Worm (Caenorhabditis elegans): ENCODE results near the gene cri-3.

cri-3 gene

DNA sequence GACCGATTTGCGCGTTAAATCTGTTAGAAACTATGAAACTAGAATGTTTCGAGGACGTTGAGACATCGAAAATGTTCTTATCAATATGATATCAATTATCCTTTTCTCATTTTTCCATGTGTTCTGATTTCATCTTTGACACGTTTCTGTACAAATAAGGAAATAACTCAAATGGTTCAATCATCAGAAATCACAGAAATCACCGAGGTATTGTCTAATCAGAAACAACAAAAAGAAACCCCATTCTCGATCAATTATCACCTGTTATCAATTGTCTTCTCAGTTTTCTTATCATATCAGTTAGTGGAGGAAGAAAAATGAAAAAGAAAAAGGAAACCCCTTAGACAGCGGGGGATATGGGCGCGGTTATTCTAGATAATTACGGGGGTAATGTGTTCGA, 39.0 kb downstream of the cri-3 start:
- TF ChIP-seq gmeb-2 (tag; optimal IDR thresholded peaks at IDR 0.05) (no peak), elt-2 (tag; optimal IDR thresholded peaks at IDR 0.05) (peak; percentile 90)

DNA sequence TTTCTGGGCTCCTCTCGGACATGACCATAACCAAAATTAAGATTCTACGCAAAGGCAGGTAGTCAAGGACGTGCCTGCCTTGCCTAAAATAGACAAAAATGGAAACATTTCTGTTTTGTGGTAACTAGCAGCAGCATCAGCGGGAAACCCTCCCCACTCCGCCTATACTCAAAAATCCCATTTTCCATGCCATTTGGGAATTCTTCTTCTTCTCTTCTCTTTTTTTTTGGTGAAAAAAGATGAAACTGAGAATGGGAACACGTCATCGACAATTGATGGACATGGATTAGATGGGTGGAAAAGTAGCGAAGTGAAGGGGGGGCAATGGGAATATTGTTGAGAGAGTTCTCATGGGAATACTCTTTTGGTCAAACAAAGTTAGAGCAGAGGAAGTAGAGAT, 41.0 kb downstream of the cri-3 start:
- no peak for TF ChIP-seq elt-4 (tag; optimal IDR thresholded peaks at IDR 0.05)
- no peak for TF ChIP-seq tbx-7 (tag; optimal IDR thresholded peaks at IDR 0.05)
- no peak for TF ChIP-seq ceh-48 (tag; optimal IDR thresholded peaks at IDR 0.05)
- no peak for TF ChIP-seq Y22D7AL.16 (tag; optimal IDR thresholded peaks at IDR 0.05)
- no peak for TF ChIP-seq ref-2 (tag; optimal IDR thresholded peaks at IDR 0.05)
- no peak for TF ChIP-seq unc-3 (GFP tag; conservative IDR thresholded peaks at IDR 0.05)
- TF ChIP-seq unc-3 (tag; optimal IDR thresholded peaks at IDR 0.05), result peak; percentile 17
- no peak for TF ChIP-seq K02D7.2 (tag; optimal IDR thresholded peaks at IDR 0.05)
- peak; percentile 43 for TF ChIP-seq unc-55 (GFP tag; optimal IDR thresholded peaks at IDR 0.05)
- TF ChIP-seq tbx-2 (tag; optimal IDR thresholded peaks at IDR 0.05), result no peak
- TF ChIP-seq K09A11.1 (tag; optimal IDR thresholded peaks at IDR 0.05; ENCODE audit: insufficient read depth), result no peak
- TF ChIP-seq ztf-16 (tag; optimal IDR thresholded peaks at IDR 0.05), result no peak
- TF ChIP-seq dmd-4 (tag; optimal IDR thresholded peaks at IDR 0.05; ENCODE audit: borderline replicate concordance), result no peak

DNA sequence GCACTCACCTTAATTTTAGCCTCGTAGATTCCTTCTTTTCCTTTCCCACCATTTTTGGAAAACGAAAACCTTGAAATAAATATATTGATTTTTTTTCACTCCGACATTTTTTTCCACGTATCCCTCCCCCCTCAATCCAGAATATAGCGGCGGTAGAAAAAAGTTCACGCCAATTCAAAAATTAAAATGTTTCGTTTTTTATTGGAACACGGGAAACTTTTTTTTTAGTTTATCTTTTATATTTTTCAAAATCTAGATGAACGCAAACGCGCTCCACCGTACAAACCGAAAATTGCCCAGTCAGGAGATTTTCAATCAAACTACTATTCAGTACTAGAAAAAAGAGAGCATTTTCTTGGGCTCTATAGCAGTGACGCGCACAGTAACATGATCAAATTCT, 48.0 kb downstream of the cri-3 start, which contains the start of gene spe-41:
TSS of gene spe-41 (minus strand) at position 72 of the 400 bp plus-strand sequence.
- no peak for TF ChIP-seq dmd-4 (tag; optimal IDR thresholded peaks at IDR 0.05; ENCODE audit: borderline replicate concordance)

Data from whole organism, late embryonic.